Worm (Caenorhabditis elegans) whole organism, L3 larva: ENCODE measurements around the gene rpap-3.

ENCODE experiments used
- R02D3.7 ChIP-seq: fragments of 150-350 bp; optimal IDR thresholded peaks from 2 replicates; lab custom pipeline; 2014; ENCODE audit warnings: missing biosample characterization, missing genetic modification characterization
- aly-2 ChIP-seq: fragments of 150-350 bp; optimal IDR thresholded peaks from 2 replicates; lab custom pipeline; 2014; ENCODE audit warnings: missing biosample characterization, missing genetic modification characterization
- ama-1 ChIP-seq: fragments of 150-350 bp; optimal IDR thresholded peaks from 2 replicates; lab custom pipeline; 2018
- ceh-16 ChIP-seq: sonication (generic microtip); optimal IDR thresholded peaks from 2 replicates; lab custom pipeline; 2017; ENCODE audit warnings: missing biosample characterization, missing genetic modification characterization
- ceh-28 ChIP-seq: fragments of 150-350 bp; optimal IDR thresholded peaks from 2 replicates; lab custom pipeline; 2014; ENCODE audit warnings: missing biosample characterization, missing genetic modification reagents, missing genetic modification characterization
- ceh-82 ChIP-seq: fragments of 150-350 bp; optimal IDR thresholded peaks from 2 replicates; lab custom pipeline; 2014; ENCODE audit warnings: missing biosample characterization, missing genetic modification characterization
- egl-5 ChIP-seq: fragments of 150-350 bp; optimal IDR thresholded peaks from 2 replicates; lab custom pipeline; 2017; ENCODE audit warnings: missing biosample characterization, missing genetic modification reagents, missing genetic modification characterization, inconsistent platforms
- elt-2 ChIP-seq: sonication (generic microtip); optimal IDR thresholded peaks from 2 replicates; lab custom pipeline; 2016; ENCODE audit warnings: missing genetic modification reagents, mild to moderate bottlenecking, missing genetic modification characterization, missing compliant biosample characterization
- fkh-2 ChIP-seq: fragments of 150-350 bp; optimal IDR thresholded peaks from 2 replicates; lab custom pipeline; 2014; ENCODE audit warnings: missing biosample characterization, missing genetic modification reagents, missing genetic modification characterization
- fos-1 ChIP-seq: fragments of 150-350 bp; optimal IDR thresholded peaks from 2 replicates; lab custom pipeline; 2014; ENCODE audit warnings: missing biosample characterization, missing genetic modification characterization
- hmg-11 ChIP-seq: sonication (generic microtip); optimal IDR thresholded peaks from 2 replicates; lab custom pipeline; 2016; ENCODE audit warnings: missing genetic modification characterization, missing compliant biosample characterization
- jun-1 ChIP-seq: fragments of 150-350 bp; optimal IDR thresholded peaks from 2 replicates; lab custom pipeline; 2014; ENCODE audit warnings: missing biosample characterization, missing genetic modification reagents, missing genetic modification characterization
- lin-15B ChIP-seq: fragments of 150-350 bp; optimal IDR thresholded peaks from 2 replicates; lab custom pipeline; 2014; ENCODE audit warnings: missing biosample characterization, missing genetic modification characterization
- lin-39 ChIP-seq: fragments of 150-350 bp; optimal IDR thresholded peaks from 2 replicates; lab custom pipeline; 2018; ENCODE audit warnings: missing biosample characterization, missing genetic modification reagents, missing genetic modification characterization
- lsy-12 ChIP-seq: sonication (generic microtip); optimal IDR thresholded peaks from 2 replicates; lab custom pipeline; 2016; ENCODE audit warnings: mild to moderate bottlenecking, missing genetic modification characterization, missing compliant biosample characterization
- mdl-1 ChIP-seq: fragments of 150-350 bp; optimal IDR thresholded peaks from 2 replicates; lab custom pipeline; 2014; ENCODE audit warnings: missing biosample characterization, missing genetic modification characterization
- nfya-1 ChIP-seq: sonication (generic microtip); optimal IDR thresholded peaks from 2 replicates; lab custom pipeline; 2017; ENCODE audit warnings: missing genetic modification characterization, mild to moderate bottlenecking, missing compliant biosample characterization, antibody characterized with exemption, moderate library complexity; ENCODE audit not compliant: insufficient read depth
- nhr-12 ChIP-seq: fragments of 150-350 bp; optimal IDR thresholded peaks from 2 replicates; lab custom pipeline; 2014; ENCODE audit warnings: missing biosample characterization, missing genetic modification characterization
- nhr-23 ChIP-seq: fragments of 150-350 bp; optimal IDR thresholded peaks from 2 replicates; lab custom pipeline; 2014; ENCODE audit warnings: missing biosample characterization, missing genetic modification reagents, missing genetic modification characterization
- nhr-237 ChIP-seq: fragments of 150-350 bp; optimal IDR thresholded peaks from 2 replicates; lab custom pipeline; 2014; ENCODE audit warnings: missing biosample characterization, missing genetic modification characterization
- nhr-25 ChIP-seq: sonication (generic microtip); optimal IDR thresholded peaks from 2 replicates; lab custom pipeline; 2017; ENCODE audit warnings: missing biosample characterization, missing genetic modification characterization
- nhr-43 ChIP-seq: sonication (generic microtip); optimal IDR thresholded peaks from 2 replicates; lab custom pipeline; 2016; ENCODE audit warnings: mild to moderate bottlenecking, missing genetic modification characterization, missing compliant biosample characterization; ENCODE audit not compliant: poor library complexity, severe bottlenecking
- nhr-76 ChIP-seq: fragments of 150-350 bp; sonication (generic microtip); optimal IDR thresholded peaks from 5 replicates; lab custom pipeline; 2014; ENCODE audit warnings: missing biosample characterization, missing genetic modification characterization
- nhr-77 ChIP-seq: fragments of 150-350 bp; optimal IDR thresholded peaks from 2 replicates; lab custom pipeline; 2014; ENCODE audit warnings: missing biosample characterization, missing genetic modification characterization
- pha-4 ChIP-seq: fragments of 150-350 bp; optimal IDR thresholded peaks from 2 replicates; lab custom pipeline; 2014; ENCODE audit warnings: missing biosample characterization, missing genetic modification reagents, missing genetic modification characterization
- pqm-1 ChIP-seq: fragments of 150-350 bp; optimal IDR thresholded peaks from 2 replicates; lab custom pipeline; 2017; ENCODE audit warnings: missing biosample characterization, missing genetic modification characterization, inconsistent platforms
- sea-2 ChIP-seq: fragments of 150-350 bp; sonication (generic microtip); optimal IDR thresholded peaks from 4 replicates; lab custom pipeline; 2014; ENCODE audit warnings: missing biosample characterization, missing genetic modification reagents, missing genetic modification characterization
- skn-1 ChIP-seq: fragments of 150-350 bp; optimal IDR thresholded peaks from 2 replicates; lab custom pipeline; 2014; ENCODE audit warnings: missing biosample characterization, missing genetic modification characterization
- snpc-4 ChIP-seq: fragments of 150-350 bp; optimal IDR thresholded peaks from 2 replicates; lab custom pipeline; 2014; ENCODE audit warnings: missing biosample characterization, missing genetic modification characterization
- tbx-2 ChIP-seq: sonication (generic microtip); optimal IDR thresholded peaks from 2 replicates; lab custom pipeline; 2016; ENCODE audit warnings: mild to moderate bottlenecking, missing genetic modification characterization, missing compliant biosample characterization
- zag-1 ChIP-seq: fragments of 150-350 bp; optimal IDR thresholded peaks from 2 replicates; lab custom pipeline; 2014; ENCODE audit warnings: missing biosample characterization, missing genetic modification characterization
- ztf-4 ChIP-seq: fragments of 150-350 bp; optimal IDR thresholded peaks from 2 replicates; lab custom pipeline; 2014; ENCODE audit warnings: missing biosample characterization, missing genetic modification characterization

rpap-3 gene

DNA sequence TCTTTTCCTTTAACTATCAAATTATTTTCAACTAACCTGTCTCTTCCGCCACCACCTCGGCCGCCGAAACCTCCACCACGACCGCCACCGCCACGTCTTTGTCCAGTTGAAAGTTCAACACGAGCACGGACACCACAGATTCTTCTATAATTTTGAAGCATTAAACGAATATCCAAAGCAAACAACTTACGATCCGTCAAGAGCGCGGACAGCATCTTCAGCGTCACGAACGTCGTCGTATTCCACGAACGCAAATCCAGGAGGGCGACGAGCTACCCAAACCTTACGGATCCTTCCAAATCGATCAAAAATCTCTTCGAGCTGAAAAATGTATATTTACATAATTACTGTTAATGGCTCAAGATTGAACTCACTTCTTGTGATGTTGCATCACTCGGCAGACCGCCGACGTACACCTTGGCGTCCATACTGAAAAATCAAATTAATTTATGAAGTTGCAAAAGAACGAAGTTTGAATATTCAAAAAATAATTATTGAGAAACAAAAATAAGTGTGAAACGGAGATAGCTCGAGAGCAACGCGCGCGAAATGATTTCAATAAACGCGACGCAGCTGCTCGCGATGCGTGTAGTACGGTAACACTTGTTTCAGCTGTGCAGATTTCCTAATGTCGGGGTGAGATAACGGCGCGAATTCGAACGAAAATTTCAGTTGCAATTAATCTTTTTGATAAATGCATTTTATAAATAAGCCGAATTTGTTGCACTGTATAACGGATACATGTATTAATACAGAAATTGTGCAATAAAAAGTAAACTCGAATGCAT is 12.2 kb upstream of the rpap-3 start, which contains the start of gene rsp-6 (continued):
- peak; percentile 97 for TF ChIP-seq lin-15B (tag; lab: Kevin White, UChicago)
- TF ChIP-seq lsy-12 (tag; lab: Kevin White, UChicago), result peak; percentile 58
- peak; percentile 4 for TF ChIP-seq nhr-77
- TF ChIP-seq elt-2 (tag; lab: Kevin White, UChicago), result peak; percentile 65
- TF ChIP-seq fos-1 (tag; lab: Kevin White, UChicago), result no peak

- TF ChIP-seq elt-2 (tag; lab: Kevin White, UChicago) (no peak), ceh-82 (tag; lab: Kevin White, UChicago) (no peak), ama-1 (lab: Kevin White, UChicago) (no peak), nhr-76 (no peak), fkh-2 (tag; lab: Kevin White, UChicago) (no peak), R02D3.7 (tag; lab: Kevin White, UChicago) (no peak), pha-4 (tag; lab: Kevin White, UChicago) (no peak)
These were observed 11.5 kb upstream of the rpap-3 start for ce11 chrIV:7790151-7790691.

ce11 chrIV:7789521-7789949 is 10.8 kb upstream of the rpap-3 start, which contains the start of gene imp-3:
TSS of gene imp-3 (minus strand) at chrIV:7789613.
- TF ChIP-seq aly-2 (no peak), zag-1 (tag; lab: Kevin White, UChicago) (no peak), mdl-1 (tag; lab: Kevin White, UChicago) (no peak), lsy-12 (tag; lab: Kevin White, UChicago) (peak; percentile 46), lin-15B (tag; lab: Kevin White, UChicago) (peak; percentile 41), nhr-25 (tag; lab: Kevin White, UChicago) (peak; percentile 43), nhr-12 (tag; lab: Kevin White, UChicago) (no peak), nhr-43 (tag; lab: Kevin White, UChicago) (peak; percentile 16), lin-39 (tag; lab: Kevin White, UChicago) (peak; percentile 70), elt-2 (tag; lab: Kevin White, UChicago) (peak; percentile 48), ama-1 (lab: Kevin White, UChicago) (peak; percentile 95), nhr-237 (no peak), pha-4 (tag; lab: Kevin White, UChicago) (peak; percentile 74), ztf-4 (tag; lab: Kevin White, UChicago) (peak; percentile 64), pqm-1 (tag; lab: Kevin White, UChicago) (peak; percentile 17), egl-5 (tag; lab: Kevin White, UChicago) (peak; percentile 32), hmg-11 (tag; lab: Kevin White, UChicago) (peak; percentile 32), jun-1 (tag; lab: Kevin White, UChicago) (peak; percentile 8), nfya-1 (peak; percentile 66)

DNA sequence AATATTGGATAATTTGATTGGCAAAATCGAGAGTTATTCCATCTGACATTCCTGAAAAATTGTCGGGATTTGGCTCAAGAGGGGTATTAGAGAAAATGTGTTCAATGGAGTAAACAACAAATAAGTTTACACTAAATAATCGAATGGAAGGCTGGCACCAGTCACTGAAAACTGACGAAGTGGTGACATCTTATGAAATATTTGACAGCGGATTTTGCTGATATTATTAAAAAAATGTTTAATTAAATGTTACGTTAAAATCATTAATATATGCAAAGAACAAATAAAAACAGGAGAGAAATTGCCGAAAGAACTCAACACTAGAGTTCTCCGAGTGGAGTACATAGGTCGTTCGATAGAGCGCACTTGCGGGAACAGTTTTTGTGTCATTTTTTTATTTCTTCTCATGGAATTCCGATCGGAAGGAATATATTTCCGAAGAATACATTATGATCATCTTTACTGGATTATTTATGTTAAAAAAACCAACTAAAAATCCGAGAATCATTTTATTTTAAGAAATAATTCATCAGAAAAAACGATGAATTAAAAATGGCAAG is 6.8 kb upstream of the rpap-3 start, which contains the start of gene tag-322:
tag-322 (minus strand) TSS at position 51 of the 560 bp plus-strand sequence.
- TF ChIP-seq lin-39 (tag; lab: Kevin White, UChicago) (no peak), nfya-1 (peak; percentile 67), jun-1 (tag; lab: Kevin White, UChicago) (peak; percentile 1), skn-1 (peak; percentile 40), hmg-11 (tag; lab: Kevin White, UChicago) (peak; percentile 47), snpc-4 (tag; lab: Kevin White, UChicago) (peak; percentile 38), lin-15B (tag; lab: Kevin White, UChicago) (peak; percentile 84), nhr-43 (tag; lab: Kevin White, UChicago) (peak; percentile 35), pha-4 (tag; lab: Kevin White, UChicago) (peak; percentile 80), nhr-25 (tag; lab: Kevin White, UChicago) (peak; percentile 9), R02D3.7 (tag; lab: Kevin White, UChicago) (peak; percentile 55), ceh-28 (tag; lab: Kevin White, UChicago) (peak; percentile 3), tbx-2 (tag; lab: Kevin White, UChicago) (no peak), ama-1 (lab: Kevin White, UChicago) (no peak), nhr-23 (tag; lab: Kevin White, UChicago) (peak; percentile 75), egl-5 (tag; lab: Kevin White, UChicago) (peak; percentile 22), elt-2 (tag; lab: Kevin White, UChicago) (peak; percentile 22), lsy-12 (tag; lab: Kevin White, UChicago) (peak; percentile 17), pqm-1 (tag; lab: Kevin White, UChicago) (peak; percentile 47), fkh-2 (tag; lab: Kevin White, UChicago) (no peak), sea-2 (GFP tag; lab: Kevin White, UChicago) (no peak), nhr-77 (no peak), ceh-16 (tag; lab: Kevin White, UChicago) (no peak)
